Fruit fly (Drosophila melanogaster): ENCODE results near the gene CG3335.

dm6 chr3L:9624014-9624413 is at the start of gene CG3335:
- TF ChIP-seq CG32121 (GFP tag; IDR thresholded peaks at IDR 0.05) (no peak), Pif1B (GFP tag; optimal IDR thresholded peaks at IDR 0.05) (no peak), EcR (GFP tag; optimal IDR thresholded peaks at IDR 0.05) (no peak), D1 (tag; optimal IDR thresholded peaks at IDR 0.05) (no peak), CG10348 (GFP tag; IDR thresholded peaks at IDR 0.05) (no peak), CG13204 (GFP tag; optimal IDR thresholded peaks at IDR 0.05) (no peak)
